Fruit fly (Drosophila melanogaster) whole organism, embryonic: ENCODE measurements around the gene CG10996.

Source experiments
- Aef1 ChIP-seq: fragments of 200-800 bp; sonication (Bioruptor generic); IDR thresholded peaks from 3 replicates; pipeline ENCODE4 v1.3.6; 2022; ENCODE audit warnings: missing biosample characterization, missing genetic modification characterization
- Atf-2 ChIP-seq: fragments of 200-800 bp; sonication (Bioruptor generic); optimal IDR thresholded peaks from 2 replicates; lab custom pipeline; 2016; ENCODE audit warnings: missing biosample characterization, missing genetic modification characterization
- CG10209 ChIP-seq: fragments of 200-800 bp; sonication (Bioruptor generic); optimal IDR thresholded peaks from 3 replicates; lab custom pipeline; 2017; ENCODE audit warnings: missing biosample characterization, mild to moderate bottlenecking, missing genetic modification characterization, missing genetic modification reagents
- CG10959 ChIP-seq: fragments of 200-800 bp; sonication (Bioruptor generic); IDR thresholded peaks from 2 replicates; pipeline ENCODE4 v1.3.6; 2022; ENCODE audit warnings: missing biosample characterization, missing genetic modification characterization
- CG10979 ChIP-seq: fragments of 200-800 bp; sonication (Bioruptor generic); optimal IDR thresholded peaks from 2 replicates; lab custom pipeline; 2018; ENCODE audit warnings: missing biosample characterization, mild to moderate bottlenecking, missing genetic modification characterization, moderate library complexity
- CG11456 ChIP-seq: fragments of 200-800 bp; sonication (Bioruptor generic); IDR thresholded peaks from 3 replicates; pipeline ENCODE4 v1.3.6; 2022; ENCODE audit warnings: missing biosample characterization, missing genetic modification characterization
- CG12155 ChIP-seq: fragments of 200-800 bp; sonication (Bioruptor generic); optimal IDR thresholded peaks from 3 replicates; lab custom pipeline; 2016; ENCODE audit warnings: missing biosample characterization, missing genetic modification characterization
- CG12236 ChIP-seq: fragments of 200-800 bp; sonication (Bioruptor generic); optimal IDR thresholded peaks from 2 replicates; lab custom pipeline; 2016; ENCODE audit warnings: missing biosample characterization, missing genetic modification characterization
- CG12942 ChIP-seq: fragments of 200-800 bp; sonication (Bioruptor generic); optimal IDR thresholded peaks from 3 replicates; lab custom pipeline; 2016; ENCODE audit warnings: missing biosample characterization, missing genetic modification characterization
- CG14710 ChIP-seq: fragments of 200-800 bp; sonication (Bioruptor generic); optimal IDR thresholded peaks from 3 replicates; lab custom pipeline; 2019; ENCODE audit warnings: missing biosample characterization, mild to moderate bottlenecking, missing genetic modification characterization, moderate library complexity
- CG14965 ChIP-seq: fragments of 200-800 bp; sonication (Bioruptor generic); optimal IDR thresholded peaks from 2 replicates; lab custom pipeline; 2016; ENCODE audit warnings: missing biosample characterization, missing genetic modification characterization, borderline replicate concordance
- CG18764 ChIP-seq: fragments of 200-800 bp; sonication (Bioruptor generic); optimal IDR thresholded peaks from 3 replicates; lab custom pipeline; 2016; ENCODE audit warnings: missing biosample characterization, missing genetic modification characterization
- CG2199 ChIP-seq: fragments of 200-800 bp; sonication (Bioruptor generic); IDR thresholded peaks from 3 replicates; pipeline ENCODE4 v1.3.6; 2022; ENCODE audit warnings: missing biosample characterization, missing genetic modification characterization
- CG2678 ChIP-seq: fragments of 200-800 bp; sonication (Bioruptor generic); optimal IDR thresholded peaks from 3 replicates; lab custom pipeline; 2019; ENCODE audit warnings: missing biosample characterization, mild to moderate bottlenecking, missing genetic modification characterization, moderate library complexity
- CG2875 ChIP-seq: fragments of 200-800 bp; sonication (Bioruptor generic); optimal IDR thresholded peaks from 2 replicates; lab custom pipeline; 2017; ENCODE audit warnings: missing biosample characterization, mild to moderate bottlenecking, missing genetic modification characterization, missing genetic modification reagents
- CG32772 ChIP-seq: fragments of 200-800 bp; sonication (Bioruptor generic); IDR thresholded peaks from 2 replicates; pipeline ENCODE4 v1.3.6; 2022; ENCODE audit warnings: missing biosample characterization, missing genetic modification characterization
- CG33557 ChIP-seq: fragments of 200-800 bp; sonication (Bioruptor generic); optimal IDR thresholded peaks from 2 replicates; lab custom pipeline; 2019; ENCODE audit warnings: missing biosample characterization, mild to moderate bottlenecking, missing genetic modification characterization, moderate library complexity
- CG34422 ChIP-seq: fragments of 200-800 bp; sonication (Bioruptor generic); IDR thresholded peaks from 3 replicates; pipeline ENCODE4 v1.3.6; 2022; ENCODE audit warnings: missing biosample characterization, missing genetic modification characterization
- CG3726 ChIP-seq: fragments of 200-800 bp; sonication (Bioruptor generic); IDR thresholded peaks from 3 replicates; pipeline ENCODE4, ENCODE4 v1.3.6; 2022; ENCODE audit warnings: missing biosample characterization, missing genetic modification characterization
- CG3847 ChIP-seq: fragments of 200-800 bp; sonication (Bioruptor generic); IDR thresholded peaks from 2 replicates; pipeline ENCODE4 v1.3.6; 2022; ENCODE audit warnings: missing biosample characterization, missing genetic modification characterization
- CG4424 ChIP-seq: fragments of 200-800 bp; sonication (Bioruptor generic); optimal IDR thresholded peaks from 3 replicates; lab custom pipeline; 2016; ENCODE audit warnings: missing biosample characterization, missing genetic modification characterization
- CG6683 ChIP-seq: fragments of 200-800 bp; sonication (Bioruptor generic); optimal IDR thresholded peaks from 2 replicates; lab custom pipeline; 2017; ENCODE audit warnings: missing biosample characterization, mild to moderate bottlenecking, missing genetic modification characterization, missing genetic modification reagents
- CG8281 ChIP-seq: fragments of 200-800 bp; sonication (Bioruptor generic); optimal IDR thresholded peaks from 2 replicates; lab custom pipeline; 2018; ENCODE audit warnings: missing biosample characterization, mild to moderate bottlenecking, missing genetic modification characterization, moderate library complexity
- CG8388 ChIP-seq: fragments of 200-800 bp; sonication (Bioruptor generic); optimal IDR thresholded peaks from 2 replicates; lab custom pipeline; 2019; ENCODE audit warnings: missing biosample characterization, mild to moderate bottlenecking, missing genetic modification characterization, moderate library complexity
- CG8765 ChIP-seq: fragments of 200-800 bp; sonication (Bioruptor generic); IDR thresholded peaks from 2 replicates; pipeline ENCODE4 v1.3.6; 2022; ENCODE audit warnings: missing biosample characterization, missing genetic modification characterization
- CHES-1-like ChIP-seq: fragments of 200-800 bp; sonication (Bioruptor generic); optimal IDR thresholded peaks from 2 replicates; lab custom pipeline; 2016; ENCODE audit warnings: missing biosample characterization, missing genetic modification characterization
- Dbx ChIP-seq: fragments of 200-800 bp; sonication (Bioruptor generic); IDR thresholded peaks from 3 replicates; pipeline ENCODE4 v1.3.6; 2022; ENCODE audit warnings: missing biosample characterization, missing genetic modification characterization
- E2f2 ChIP-seq: fragments of 200-800 bp; sonication (Bioruptor generic); IDR thresholded peaks from 2 replicates; pipeline ENCODE4 v1.3.6; 2022; ENCODE audit warnings: missing biosample characterization, missing genetic modification characterization
- Hr78 ChIP-seq, 2 experiments: fragments of 200-800 bp in 1 of 2; fragments of >200 bp in 1 of 2; sonication (Bioruptor generic) in 1 of 2; optimal IDR thresholded peaks; 2 replicates each; lab custom pipeline; 2017 to 2019; ENCODE audit warnings: missing biosample characterization in 2 of 2, missing genetic modification characterization in 2 of 2, mild to moderate bottlenecking in 1 of 2, moderate library complexity in 1 of 2
- MBD-R2 ChIP-seq: fragments of 200-800 bp; sonication (Bioruptor generic); IDR thresholded peaks from 2 replicates; pipeline ENCODE4 v1.3.6; 2022; ENCODE audit warnings: missing biosample characterization, missing genetic modification characterization
- Med ChIP-seq: fragments of 200-800 bp; sonication (Bioruptor generic); peaks from one replicate; lab custom pipeline; 2016; ENCODE audit warnings: missing biosample characterization, missing genetic modification characterization, mild to moderate bottlenecking, inconsistent platforms, moderate library complexity
- Mrtf ChIP-seq: fragments of 200-800 bp; sonication (Bioruptor generic); IDR thresholded peaks from 3 replicates; pipeline ENCODE4 v1.3.6; 2022; ENCODE audit warnings: missing biosample characterization, missing genetic modification characterization
- NFAT ChIP-seq: fragments of 200-800 bp; sonication (Bioruptor generic); IDR thresholded peaks from 2 replicates; pipeline ENCODE4 v1.3.6; 2022; ENCODE audit warnings: missing biosample characterization, missing genetic modification characterization
- Oli ChIP-seq: fragments of 200-800 bp; sonication (Bioruptor generic); optimal IDR thresholded peaks from 2 replicates; lab custom pipeline; 2018; ENCODE audit warnings: missing biosample characterization, mild to moderate bottlenecking, missing genetic modification characterization, moderate library complexity
- Rfx ChIP-seq: fragments of 200-800 bp; sonication (Bioruptor generic); IDR thresholded peaks from 2 replicates; pipeline ENCODE4 v1.3.6; 2022; ENCODE audit warnings: missing biosample characterization, missing genetic modification characterization
- Rx ChIP-seq: fragments of 200-800 bp; sonication (Bioruptor generic); IDR thresholded peaks from 2 replicates; pipeline ENCODE4 v1.3.6; 2022; ENCODE audit warnings: missing biosample characterization, missing genetic modification characterization
- Taf1 ChIP-seq: fragments of 200-800 bp; sonication (Bioruptor generic); IDR thresholded peaks from 2 replicates; pipeline ENCODE4 v1.3.6; 2022; ENCODE audit warnings: missing biosample characterization, missing genetic modification characterization
- bowl ChIP-seq: fragments of 200-800 bp; sonication (Bioruptor generic); IDR thresholded peaks from 2 replicates; pipeline ENCODE4 v1.3.6; 2022; ENCODE audit warnings: missing biosample characterization, missing genetic modification characterization
- cas ChIP-seq: fragments of 200-800 bp; sonication (Bioruptor generic); IDR thresholded peaks from 2 replicates; pipeline ENCODE4 v1.3.6; 2022; ENCODE audit warnings: missing biosample characterization, missing genetic modification characterization
- fd96Cb ChIP-seq: fragments of 200-800 bp; sonication (Bioruptor generic); optimal IDR thresholded peaks from 2 replicates; lab custom pipeline; 2018; ENCODE audit warnings: missing biosample characterization, mild to moderate bottlenecking, missing genetic modification characterization, moderate library complexity
- gfzf ChIP-seq: fragments of 200-800 bp; sonication (Bioruptor generic); optimal IDR thresholded peaks from 2 replicates; lab custom pipeline; 2016; ENCODE audit warnings: missing biosample characterization, mild to moderate bottlenecking, missing genetic modification characterization, moderate library complexity
- grau ChIP-seq: fragments of 200-800 bp; optimal IDR thresholded peaks from 3 replicates; lab custom pipeline; 2019; ENCODE audit warnings: missing biosample characterization, mild to moderate bottlenecking, missing genetic modification characterization, moderate library complexity
- peb ChIP-seq: fragments of 200-800 bp; sonication (Bioruptor generic); IDR thresholded peaks from 2 replicates; pipeline ENCODE4 v1.3.6; 2022; ENCODE audit warnings: missing biosample characterization, missing genetic modification characterization
- ranshi ChIP-seq: fragments of 200-800 bp; sonication (Bioruptor generic); IDR thresholded peaks from 2 replicates; pipeline ENCODE4 v1.3.6; 2022; ENCODE audit warnings: missing biosample characterization, missing genetic modification characterization
- ro ChIP-seq: fragments of 200-800 bp; sonication (Bioruptor generic); IDR thresholded peaks from 2 replicates; pipeline ENCODE4 v1.3.6; 2022; ENCODE audit warnings: missing biosample characterization, missing genetic modification characterization
- so ChIP-seq: fragments of 200-800 bp; sonication (Bioruptor generic); IDR thresholded peaks from 3 replicates; pipeline ENCODE4 v1.3.6; 2022; ENCODE audit warnings: missing biosample characterization, missing genetic modification characterization
- stc ChIP-seq: fragments of 200-800 bp; sonication (Bioruptor generic); IDR thresholded peaks from 2 replicates; pipeline ENCODE4 v1.3.6; 2022; ENCODE audit warnings: missing biosample characterization, missing genetic modification characterization
- tin ChIP-seq: fragments of 200-800 bp; sonication (Bioruptor generic); optimal IDR thresholded peaks from 3 replicates; lab custom pipeline; 2016; ENCODE audit warnings: missing biosample characterization, missing genetic modification characterization
- ttk ChIP-seq: fragments of 200-800 bp; sonication (Bioruptor generic); IDR thresholded peaks from 2 replicates; pipeline ENCODE4 v2.1.2; 2022; ENCODE audit warnings: missing biosample characterization, missing genetic modification characterization

Gene CG10996

dm6 chrX:13764397-13765119, 32.9 kb downstream of the CG10996 start:
- TF ChIP-seq CG14965 (GFP tag; lab: Kevin White, UChicago) (no peak), tin (GFP tag; lab: Kevin White, UChicago) (peak; percentile 4), CG12236 (GFP tag; lab: Kevin White, UChicago) (no peak), NFAT (GFP tag; lab: Robert Waterston, UW) (no peak), CG32772 (GFP tag; lab: Robert Waterston, UW) (peak; percentile 40), cas (0 out of 2 replicates have a peak, but pooled peaks have one; percentile 8), CG3726 (GFP tag; lab: Robert Waterston, UW) (0 out of 3 replicates have a peak, but pooled peaks have one; percentile 27), Mrtf (GFP tag; lab: Robert Waterston, UW) (0 out of 3 replicates have a peak, but pooled peaks have one; percentile 47), Rfx (peak; percentile 60), peb (GFP tag; lab: Robert Waterston, UW) (peak; percentile 15; the same call in 1 of the 2 replicates), CG8281 (peak; percentile 9), CG11456 (GFP tag; lab: Robert Waterston, UW) (0 out of 3 replicates have a peak, but pooled peaks have one; percentile 38), Atf-2 (GFP tag; lab: Kevin White, UChicago) (peak; percentile 19), Taf1 (GFP tag; lab: Robert Waterston, UW) (peak; percentile 27; the same call in 1 of the 2 replicates), E2f2 (GFP tag; lab: Robert Waterston, UW) (peak; percentile 43; the same call in 1 of the 2 replicates), CG2199 (GFP tag; lab: Robert Waterston, UW) (peak; percentile 39; the same call in 1 of the 3 replicates), ttk (GFP tag; lab: Robert Waterston, UW) (peak; percentile 57), CG8388 (peak; percentile 54), grau (tag; lab: Kevin White, UChicago) (peak; percentile 54), CG33557 (GFP tag; lab: Kevin White, UChicago) (no peak), Med (GFP tag; lab: Kevin White, UChicago) (peak; percentile 61), fd96Cb (peak; percentile 50), CG12942 (GFP tag; lab: Kevin White, UChicago) (no peak), CG10209 (GFP tag; lab: Kevin White, UChicago) (peak; percentile 43), CG2875 (GFP tag; lab: Kevin White, UChicago) (peak; percentile 44), Aef1 (peak; percentile 37; the same call in 2 of the 3 replicates), stc (GFP tag; lab: Robert Waterston, UW) (peak; percentile 15; the same call in 1 of the 2 replicates), CG8765 (GFP tag; lab: Robert Waterston, UW) (no peak), CG12155 (GFP tag; lab: Kevin White, UChicago) (peak; percentile 2), CG3847 (GFP tag; lab: Robert Waterston, UW) (peak; percentile 38), CG14710 (peak; percentile 34), CG18764 (GFP tag; lab: Kevin White, UChicago) (no peak), CG10959 (GFP tag; lab: Robert Waterston, UW) (peak; percentile 31; the same call in 1 of the 2 replicates), MBD-R2 (GFP tag; lab: Robert Waterston, UW) (no peak), Rx (peak; percentile 8; the same call in 1 of the 2 replicates), so (GFP tag; lab: Robert Waterston, UW) (0 out of 3 replicates have a peak, but pooled peaks have one; percentile 40), Dbx (GFP tag; lab: Robert Waterston, UW) (0 out of 3 replicates have a peak, but pooled peaks have one; percentile 15), CG4424 (GFP tag; lab: Kevin White, UChicago) (peak; percentile 65), gfzf (GFP tag; lab: Kevin White, UChicago) (no peak), CG6683 (GFP tag; lab: Kevin White, UChicago) (peak; percentile 9), CG10979 (tag; lab: Kevin White, UChicago) (peak; percentile 53), CG2678 (tag; lab: Kevin White, UChicago) (peak; percentile 63), ro (GFP tag; lab: Robert Waterston, UW) (no peak), Hr78 (GFP tag; optimal IDR thresholded peaks at IDR 0.05; lab: Kevin White, UChicago) (peak in 1 of 2 experiments; percentile 8), Oli (tag; lab: Kevin White, UChicago) (peak; percentile 38), CG34422 (peak; percentile 56; the same call in 1 of the 3 replicates), ranshi (peak; percentile 29; the same call in 1 of the 2 replicates), CHES-1-like (GFP tag; lab: Kevin White, UChicago) (no peak), bowl (no peak)
